Worm (Caenorhabditis elegans): ENCODE results near the gene vha-4.
A peak's percentile ranks its signal among the peaks of the same experiment; 100 is the strongest.

Gene vha-4

DNA sequence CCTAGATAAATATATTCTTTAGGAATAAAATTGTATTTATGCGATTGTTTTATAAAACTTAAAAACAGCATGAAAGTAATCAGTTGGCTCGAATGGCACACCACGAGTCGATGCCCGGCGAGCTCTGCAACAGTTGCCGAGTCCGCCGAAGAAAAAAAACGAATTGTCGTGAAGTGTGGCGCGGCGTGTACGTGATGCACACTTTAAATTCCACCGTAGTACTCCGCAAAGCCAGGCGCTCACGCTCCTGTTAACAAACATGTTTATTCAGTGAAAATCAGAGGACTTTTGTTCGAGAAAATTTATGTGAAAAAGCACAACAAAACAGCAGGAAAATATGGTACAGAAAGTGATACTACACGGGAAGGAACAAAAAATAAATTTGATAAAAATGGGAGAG, 8.5 kb downstream of the vha-4 start (continued):
- TF ChIP-seq pax-3 (tag; optimal IDR thresholded peaks at IDR 0.05) (no peak), lir-3 (tag; optimal IDR thresholded peaks at IDR 0.05; ENCODE audit: poor library complexity) (no peak), fkh-8 (tag; optimal IDR thresholded peaks at IDR 0.05) (peak; percentile 35), alr-1 (tag; optimal IDR thresholded peaks at IDR 0.05; ENCODE audit: borderline replicate concordance) (no peak), hlh-4 (tag; optimal IDR thresholded peaks at IDR 0.05) (no peak), ceh-90 (tag; optimal IDR thresholded peaks at IDR 0.05) (no peak), nhr-19 (GFP tag; conservative IDR thresholded peaks at IDR 0.05) (peak; percentile 18; the same call in 1 of the 2 replicates), fkh-4 (tag; optimal IDR thresholded peaks at IDR 0.05; ENCODE audit: borderline replicate concordance) (no peak), isw-1 (GFP tag; IDR thresholded peaks at IDR 0.05) (peak; percentile 8), sup-37 (GFP tag; optimal IDR thresholded peaks at IDR 0.05) (no peak), unc-130 (tag; optimal IDR thresholded peaks at IDR 0.05) (peak; percentile 54), F16B12.6 (tag; optimal IDR thresholded peaks at IDR 0.05) (peak; percentile 91), lsy-2 (tag; optimal IDR thresholded peaks at IDR 0.05) (peak; percentile 90 to 98), nhr-71 (tag; optimal IDR thresholded peaks at IDR 0.05) (peak; percentile 54), snu-23 (GFP tag; optimal IDR thresholded peaks at IDR 0.05) (peak; percentile 70), efl-1 (optimal IDR thresholded peaks at IDR 0.05) (peak; percentile 61 to 72), efl-1 (GFP tag; optimal IDR thresholded peaks at IDR 0.05 in 1 of 2) (peak; percentile 61 to 94), mdl-1 (tag; optimal IDR thresholded peaks at IDR 0.05) (peak in 1 of 2 experiments; percentile 15), tlp-1 (tag; optimal IDR thresholded peaks at IDR 0.05) (no peak), nhr-12 (tag; optimal IDR thresholded peaks at IDR 0.05) (no peak), sox-4 (tag; optimal IDR thresholded peaks at IDR 0.05) (no peak), nhr-77 (tag; optimal IDR thresholded peaks at IDR 0.05) (no peak), efl-3 (GFP tag; optimal IDR thresholded peaks at IDR 0.05) (no peak), ceh-63 (GFP tag; optimal IDR thresholded peaks at IDR 0.05) (no peak), mep-1 (tag; optimal IDR thresholded peaks at IDR 0.05) (peak; percentile 47), fkh-10 (GFP tag; optimal IDR thresholded peaks at IDR 0.05) (no peak), aly-2 (tag; optimal IDR thresholded peaks at IDR 0.05) (no peak), lin-39 (tag; optimal IDR thresholded peaks at IDR 0.05) (no peak), ceh-82 (tag; optimal IDR thresholded peaks at IDR 0.05) (peak in 2 of 3 experiments; percentile 3 to 71), ets-5 (GFP tag; IDR thresholded peaks at IDR 0.05) (no peak), egl-13 (tag; optimal IDR thresholded peaks at IDR 0.05) (no peak)

DNA sequence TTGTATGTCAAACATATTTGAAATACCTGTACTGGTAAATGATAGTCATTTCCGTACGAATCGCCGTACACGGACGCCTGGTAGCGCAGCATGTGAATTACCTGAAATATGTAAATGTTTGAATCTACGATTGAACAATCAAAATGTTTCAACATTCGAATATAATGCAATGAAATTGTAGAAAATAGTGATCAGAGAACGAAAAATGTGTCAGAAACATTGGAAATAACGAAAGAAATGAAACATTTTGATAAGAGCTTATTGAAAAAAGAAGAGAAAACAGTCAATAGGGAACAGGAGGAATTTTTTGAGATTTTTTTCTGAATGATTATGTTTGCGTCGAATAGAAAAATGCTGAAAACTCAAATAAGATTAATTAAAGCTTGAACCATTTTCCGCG, 9.1 kb downstream of the vha-4 start, which contains the start of gene ztf-17:
Gene ztf-17, minus strand, starts transcription at position 101 of the 400 bp plus-strand sequence.
- TF ChIP-seq hlh-17 (GFP tag; optimal IDR thresholded peaks at IDR 0.05; ENCODE audit: borderline replicate concordance) (no peak), alr-1 (tag; optimal IDR thresholded peaks at IDR 0.05; ENCODE audit: borderline replicate concordance) (no peak), mab-9 (GFP tag; IDR thresholded peaks at IDR 0.05) (no peak), fkh-10 (GFP tag; optimal IDR thresholded peaks at IDR 0.05) (no peak), C16A3.4 (tag; optimal IDR thresholded peaks at IDR 0.05) (no peak), fos-1 (tag; optimal IDR thresholded peaks at IDR 0.05) (no peak), nhr-90 (tag; optimal IDR thresholded peaks at IDR 0.05; ENCODE audit: poor library complexity) (no peak), unc-86 (tag; optimal IDR thresholded peaks at IDR 0.05) (no peak), egl-27 (tag; optimal IDR thresholded peaks at IDR 0.05) (no peak), tlp-1 (tag; optimal IDR thresholded peaks at IDR 0.05) (no peak), blmp-1 (tag; optimal IDR thresholded peaks at IDR 0.05) (no peak), mdl-1 (tag; optimal IDR thresholded peaks at IDR 0.05) (no peak), nhr-12 (tag; optimal IDR thresholded peaks at IDR 0.05) (no peak), ceh-63 (GFP tag; optimal IDR thresholded peaks at IDR 0.05) (no peak), fkh-4 (tag; optimal IDR thresholded peaks at IDR 0.05; ENCODE audit: borderline replicate concordance) (no peak)

DNA sequence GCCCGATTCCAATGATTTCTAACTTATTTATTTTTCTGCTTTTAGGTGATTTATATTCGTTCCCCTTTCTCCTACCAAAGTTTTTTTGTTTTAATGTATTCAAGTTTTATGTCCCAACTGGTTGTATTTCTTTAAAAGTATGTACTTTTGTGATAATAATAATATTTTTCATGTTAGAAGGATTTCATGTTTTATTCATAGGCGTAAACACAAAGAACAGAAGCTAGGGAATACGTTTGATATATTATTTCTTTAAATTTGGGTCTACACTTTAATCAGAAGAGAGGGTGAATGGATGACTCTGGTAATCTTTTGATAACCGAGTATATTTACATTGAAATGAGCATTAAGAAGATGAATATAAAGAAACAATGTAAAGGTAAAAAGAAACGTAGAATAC, 13.0 kb downstream of the vha-4 start:
- TF ChIP-seq nhr-12 (tag; optimal IDR thresholded peaks at IDR 0.05): no peak
- TF ChIP-seq ceh-63 (GFP tag; optimal IDR thresholded peaks at IDR 0.05): no peak
- no peak for TF ChIP-seq nhr-76 (tag; optimal IDR thresholded peaks at IDR 0.05)
- TF ChIP-seq egl-13 (tag; optimal IDR thresholded peaks at IDR 0.05): no peak
- no peak for TF ChIP-seq nhr-90 (tag; optimal IDR thresholded peaks at IDR 0.05; ENCODE audit: poor library complexity)
- no peak for TF ChIP-seq fos-1 (tag; optimal IDR thresholded peaks at IDR 0.05)
- no peak for TF ChIP-seq nhr-11 (tag; optimal IDR thresholded peaks at IDR 0.05)
- TF ChIP-seq elt-2 (tag; optimal IDR thresholded peaks at IDR 0.05): no peak
- no peak for TF ChIP-seq pax-3 (tag; optimal IDR thresholded peaks at IDR 0.05)
- TF ChIP-seq unc-30 (tag; optimal IDR thresholded peaks at IDR 0.05): no peak
- no peak for TF ChIP-seq hpl-2 (GFP tag; optimal IDR thresholded peaks at IDR 0.05)
- TF ChIP-seq sox-4 (tag; optimal IDR thresholded peaks at IDR 0.05): no peak
- no peak for TF ChIP-seq nhr-19 (GFP tag; conservative IDR thresholded peaks at IDR 0.05)
- TF ChIP-seq unc-86 (tag; optimal IDR thresholded peaks at IDR 0.05): no peak
- TF ChIP-seq pag-3 (tag; optimal IDR thresholded peaks at IDR 0.05; ENCODE audit: borderline replicate concordance, insufficient read depth): no peak
- TF ChIP-seq hlh-4 (tag; optimal IDR thresholded peaks at IDR 0.05): no peak
- no peak for TF ChIP-seq skn-1 (tag; optimal IDR thresholded peaks at IDR 0.05)
